Fruit fly (Drosophila melanogaster): Measurements from ENCODE around the gene CG15535.

The CG15535 gene

DNA sequence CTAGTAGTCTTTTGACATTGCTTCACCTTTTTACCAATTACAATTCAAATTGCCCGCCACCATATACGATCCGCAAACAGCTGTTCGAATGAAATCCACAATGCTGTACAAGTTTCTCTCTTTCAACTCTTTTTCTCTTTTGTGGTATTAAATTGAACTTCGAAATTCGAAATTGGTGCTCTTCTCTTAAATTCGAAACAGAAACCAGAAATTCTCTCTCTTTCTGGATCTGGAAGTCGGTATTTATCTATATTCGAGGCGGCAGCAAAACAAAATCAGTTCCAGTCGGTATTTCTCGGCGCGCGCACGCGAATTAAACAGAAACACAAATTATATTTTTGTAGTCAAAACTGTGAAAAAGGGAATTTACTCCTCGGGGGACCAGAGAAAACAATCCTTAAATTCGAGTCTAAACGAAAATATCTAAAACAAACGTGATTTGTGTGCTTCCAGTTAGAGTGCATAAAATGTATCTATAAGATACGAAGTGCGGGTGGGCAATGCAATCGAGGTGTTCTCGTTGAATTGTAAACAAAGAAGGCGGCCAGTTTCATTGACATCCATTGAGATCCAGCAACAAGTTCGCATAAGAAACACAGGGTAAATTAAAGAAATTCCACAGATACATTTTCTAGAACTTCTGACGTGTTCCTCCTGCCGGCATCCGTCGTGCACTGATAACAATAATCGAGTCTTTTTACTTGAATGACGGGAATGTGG, 42.2 kb upstream of the CG15535 start, which contains the start of gene PH4alphaEFB:
Gene PH4alphaEFB, plus strand, starts transcription at position 276 of the 720 bp plus-strand sequence.
- TF ChIP-seq ss (GFP tag; optimal IDR thresholded peaks at IDR 0.05) (peak; percentile 30 to 49), eg (GFP tag; IDR thresholded peaks at IDR 0.05) (no peak), Hr38 (GFP tag; optimal IDR thresholded peaks at IDR 0.05) (no peak), fkh (GFP tag; optimal IDR thresholded peaks at IDR 0.05) (peak; percentile 49), Smox (GFP tag; optimal IDR thresholded peaks at IDR 0.05) (no peak), CG32006 (GFP tag; optimal IDR thresholded peaks at IDR 0.05) (no peak), CG10631 (GFP tag; optimal IDR thresholded peaks at IDR 0.05) (no peak), CG31627 (GFP tag; optimal IDR thresholded peaks at IDR 0.05) (no peak), CG11902 (GFP tag; optimal IDR thresholded peaks at IDR 0.05) (no peak), CG3032 (tag; optimal IDR thresholded peaks at IDR 0.05) (no peak), CG11762 (GFP tag; optimal IDR thresholded peaks at IDR 0.05; ENCODE audit: insufficient read depth) (no peak), fd59A (GFP tag; optimal IDR thresholded peaks at IDR 0.05) (no peak), dac (GFP tag; optimal IDR thresholded peaks at IDR 0.05) (no peak), Ets21C (GFP tag; optimal IDR thresholded peaks at IDR 0.05) (no peak), OdsH (GFP tag; optimal IDR thresholded peaks at IDR 0.05) (no peak), CG6808 (GFP tag; optimal IDR thresholded peaks at IDR 0.05) (no peak), spab (GFP tag; optimal IDR thresholded peaks at IDR 0.05) (no peak), Sox102F (GFP tag; optimal IDR thresholded peaks at IDR 0.05) (no peak), salr (GFP tag; optimal IDR thresholded peaks at IDR 0.05) (no peak), CG6792 (GFP tag; optimal IDR thresholded peaks at IDR 0.05) (no peak), CG7368 (GFP tag; optimal IDR thresholded peaks at IDR 0.05) (no peak), CG6163 (GFP tag; IDR thresholded peaks at IDR 0.05) (peak; percentile 11; the same call in 1 of the 3 replicates), vri (GFP tag; optimal IDR thresholded peaks at IDR 0.05) (no peak), CG9139 (GFP tag; optimal IDR thresholded peaks at IDR 0.05) (peak; percentile 41), CG3919 (GFP tag; optimal IDR thresholded peaks at IDR 0.05) (no peak), acj6 (GFP tag; optimal IDR thresholded peaks at IDR 0.05) (no peak), topi (GFP tag; optimal IDR thresholded peaks at IDR 0.05) (no peak), fd85E (GFP tag; optimal IDR thresholded peaks at IDR 0.05) (peak; percentile 15), esn (GFP tag; optimal IDR thresholded peaks at IDR 0.05) (no peak), lz (GFP tag; optimal IDR thresholded peaks at IDR 0.05) (no peak), CG6276 (GFP tag; optimal IDR thresholded peaks at IDR 0.05) (no peak), achi (GFP tag; optimal IDR thresholded peaks at IDR 0.05) (no peak), CG11294 (GFP tag; IDR thresholded peaks at IDR 0.05) (no peak), Ets96B (tag; optimal IDR thresholded peaks at IDR 0.05) (no peak), CG8632 (GFP tag; optimal IDR thresholded peaks at IDR 0.05) (no peak), dsx (GFP tag; optimal IDR thresholded peaks at IDR 0.05; ENCODE audit: poor library complexity, severe bottlenecking) (peak; percentile 62), pdm3 (GFP tag; optimal IDR thresholded peaks at IDR 0.05) (no peak), CG15336 (GFP tag; IDR thresholded peaks at IDR 0.05) (no peak), CG8319 (GFP tag; optimal IDR thresholded peaks at IDR 0.05) (no peak), CG10669 (GFP tag; optimal IDR thresholded peaks at IDR 0.05) (no peak), CG6854 (GFP tag; optimal IDR thresholded peaks at IDR 0.05) (peak; percentile 11), CG4318 (GFP tag; optimal IDR thresholded peaks at IDR 0.05) (no peak), CG34406 (GFP tag; optimal IDR thresholded peaks at IDR 0.05) (no peak), net (GFP tag; optimal IDR thresholded peaks at IDR 0.05) (no peak), Met (GFP tag; optimal IDR thresholded peaks at IDR 0.05) (no peak), CG1621 (tag; optimal IDR thresholded peaks at IDR 0.05) (no peak), cyc (GFP tag; optimal IDR thresholded peaks at IDR 0.05) (no peak), Lpt (GFP tag; optimal IDR thresholded peaks at IDR 0.05) (no peak), Blimp-1 (GFP tag; optimal IDR thresholded peaks at IDR 0.05) (no peak), Hr39 (GFP tag; optimal IDR thresholded peaks at IDR 0.05) (no peak), Eip78C (GFP tag) (peak; percentile 62)
